Fruit fly (Drosophila melanogaster) whole organism, embryonic: ENCODE results near the gene CG45079.
A peak's percentile ranks its signal among the peaks of the same experiment; 100 is the strongest.

ENCODE experiments used
- Bgb ChIP-seq: fragments of 200-800 bp; sonication (Bioruptor generic); IDR thresholded peaks from 2 replicates; pipeline ENCODE4 v1.3.6; 2022; ENCODE audit warnings: missing biosample characterization, missing genetic modification characterization; ENCODE audit not compliant: partially characterized antibody
- CG10431 ChIP-seq: fragments of 200-800 bp; sonication (Bioruptor generic); optimal IDR thresholded peaks from 3 replicates; lab custom pipeline; 2018; ENCODE audit warnings: missing biosample characterization, mild to moderate bottlenecking, missing genetic modification characterization
- CG11093 ChIP-seq: fragments of 200-800 bp; sonication (Bioruptor generic); IDR thresholded peaks from 3 replicates; pipeline ENCODE4 v1.3.6; 2022; ENCODE audit warnings: missing biosample characterization, missing genetic modification characterization
- CG11398 ChIP-seq: fragments of 200-800 bp; sonication (Bioruptor generic); optimal IDR thresholded peaks from 2 replicates; lab custom pipeline; 2016; ENCODE audit warnings: missing biosample characterization, missing genetic modification characterization
- CG14965 ChIP-seq: fragments of 200-800 bp; sonication (Bioruptor generic); optimal IDR thresholded peaks from 2 replicates; lab custom pipeline; 2016; ENCODE audit warnings: missing biosample characterization, missing genetic modification characterization, borderline replicate concordance
- CG1529 ChIP-seq: fragments of 200-800 bp; sonication (Bioruptor generic); optimal IDR thresholded peaks from 3 replicates; lab custom pipeline; 2018; ENCODE audit warnings: missing biosample characterization, missing genetic modification characterization
- CG15696 ChIP-seq: fragments of 200-800 bp; sonication (Bioruptor generic); optimal IDR thresholded peaks from 2 replicates; lab custom pipeline; 2019; ENCODE audit warnings: missing biosample characterization, mild to moderate bottlenecking, missing genetic modification characterization, moderate library complexity
- CG17612 ChIP-seq: fragments of 200-800 bp; sonication (Bioruptor generic); IDR thresholded peaks from 2 replicates; pipeline ENCODE4 v1.3.6; 2022; ENCODE audit warnings: missing biosample characterization, missing genetic modification characterization
- CG18011 ChIP-seq: fragments of 200-800 bp; sonication (Bioruptor generic); optimal IDR thresholded peaks from 2 replicates; lab custom pipeline; 2017; ENCODE audit warnings: missing biosample characterization, missing genetic modification characterization, mild to moderate bottlenecking, moderate library complexity, missing genotype
- CG1832 ChIP-seq: fragments of 200-800 bp; sonication (Bioruptor generic); optimal IDR thresholded peaks from 2 replicates; lab custom pipeline; 2017; ENCODE audit warnings: missing biosample characterization, mild to moderate bottlenecking, missing genetic modification characterization, inconsistent platforms
- CG30431 ChIP-seq: fragments of 200-800 bp; sonication (Bioruptor generic); optimal IDR thresholded peaks from 2 replicates; lab custom pipeline; 2017; ENCODE audit warnings: missing biosample characterization, missing genetic modification characterization
- CG31224 ChIP-seq: fragments of 200-800 bp; sonication (Bioruptor generic); IDR thresholded peaks from 2 replicates; pipeline ENCODE4 v1.3.6; 2022; ENCODE audit warnings: missing biosample characterization, missing genetic modification characterization
- CG31441 ChIP-seq: fragments of 200-800 bp; sonication (Bioruptor generic); IDR thresholded peaks from 2 replicates; pipeline ENCODE4 v1.3.6; 2022; ENCODE audit warnings: missing biosample characterization, missing genetic modification characterization
- CG34422 ChIP-seq: fragments of 200-800 bp; sonication (Bioruptor generic); IDR thresholded peaks from 3 replicates; pipeline ENCODE4 v1.3.6; 2022; ENCODE audit warnings: missing biosample characterization, missing genetic modification characterization
- CG4730 ChIP-seq: fragments of 200-800 bp; sonication (Bioruptor generic); IDR thresholded peaks from 2 replicates; pipeline ENCODE4 v1.3.6; 2022; ENCODE audit warnings: missing biosample characterization, missing genetic modification characterization
- CG5180 ChIP-seq: fragments of 200-800 bp; sonication (Bioruptor generic); optimal IDR thresholded peaks from 3 replicates; lab custom pipeline; 2017; ENCODE audit warnings: missing biosample characterization, missing genetic modification characterization, mild to moderate bottlenecking, moderate library complexity, missing genetic modification reagents
- CG6175 ChIP-seq: fragments of 200-800 bp; sonication (Bioruptor generic); IDR thresholded peaks from 3 replicates; pipeline ENCODE4 v1.3.6; 2022; ENCODE audit warnings: missing biosample characterization, missing genetic modification characterization
- CHES-1-like ChIP-seq: fragments of 200-800 bp; sonication (Bioruptor generic); optimal IDR thresholded peaks from 2 replicates; lab custom pipeline; 2016; ENCODE audit warnings: missing biosample characterization, missing genetic modification characterization
- CkIIα-i1 ChIP-seq: fragments of 200-800 bp; sonication (Bioruptor generic); IDR thresholded peaks from 2 replicates; pipeline ENCODE4 v1.3.6; 2022; ENCODE audit warnings: missing biosample characterization, missing genetic modification characterization
- D19B ChIP-seq: fragments of 200-800 bp; sonication (Bioruptor generic); optimal IDR thresholded peaks from 2 replicates; lab custom pipeline; 2017; ENCODE audit warnings: missing biosample characterization, mild to moderate bottlenecking, missing genetic modification characterization
- Dbx ChIP-seq: fragments of 200-800 bp; sonication (Bioruptor generic); IDR thresholded peaks from 3 replicates; pipeline ENCODE4 v1.3.6; 2022; ENCODE audit warnings: missing biosample characterization, missing genetic modification characterization
- Deaf1 ChIP-seq: fragments of 200-800 bp; optimal IDR thresholded peaks from 3 replicates; lab custom pipeline; 2019; ENCODE audit warnings: missing biosample characterization, mild to moderate bottlenecking, missing genetic modification characterization, moderate library complexity
- E2f2 ChIP-seq: fragments of 200-800 bp; sonication (Bioruptor generic); IDR thresholded peaks from 2 replicates; pipeline ENCODE4 v1.3.6; 2022; ENCODE audit warnings: missing biosample characterization, missing genetic modification characterization
- Ets97D ChIP-seq: fragments of 200-800 bp; sonication (Bioruptor generic); optimal IDR thresholded peaks from 3 replicates; lab custom pipeline; 2016; ENCODE audit warnings: missing biosample characterization, missing genetic modification characterization
- MTF-1 ChIP-seq: fragments of 200-800 bp; sonication (Bioruptor generic); optimal IDR thresholded peaks from 2 replicates; lab custom pipeline; 2018; ENCODE audit warnings: missing biosample characterization, mild to moderate bottlenecking, missing genetic modification characterization, borderline replicate concordance
- NC2β ChIP-seq: fragments of 200-800 bp; sonication (Bioruptor generic); optimal IDR thresholded peaks from 2 replicates; lab custom pipeline; 2016; ENCODE audit warnings: missing biosample characterization, missing genetic modification characterization
- Oli ChIP-seq: fragments of 200-800 bp; sonication (Bioruptor generic); optimal IDR thresholded peaks from 2 replicates; lab custom pipeline; 2018; ENCODE audit warnings: missing biosample characterization, mild to moderate bottlenecking, missing genetic modification characterization, moderate library complexity
- Sry-β ChIP-seq: fragments of 200-800 bp; sonication (Bioruptor generic); optimal IDR thresholded peaks from 2 replicates; lab custom pipeline; 2018; ENCODE audit warnings: missing biosample characterization, mild to moderate bottlenecking, missing genetic modification characterization, moderate library complexity
- Tbp ChIP-seq: fragments of >200 bp; optimal IDR thresholded peaks from 2 replicates; lab custom pipeline; 2018; ENCODE audit warnings: missing biosample characterization, missing genetic modification characterization
- Xrp1 ChIP-seq: fragments of 200-800 bp; sonication (Bioruptor generic); IDR thresholded peaks from 2 replicates; pipeline ENCODE4 v1.3.6; 2022; ENCODE audit warnings: missing biosample characterization, missing genetic modification characterization
- al ChIP-seq: fragments of 200-800 bp; sonication (Bioruptor generic); IDR thresholded peaks from 2 replicates; pipeline ENCODE4 v1.3.6; 2022; ENCODE audit warnings: missing biosample characterization, missing genetic modification characterization
- ap ChIP-seq: fragments of 200-800 bp; sonication (Bioruptor generic); IDR thresholded peaks from 2 replicates; pipeline ENCODE4 v1.3.6; 2022; ENCODE audit warnings: missing biosample characterization, missing genetic modification characterization
- az2 ChIP-seq: fragments of 200-800 bp; sonication (Bioruptor generic); optimal IDR thresholded peaks from 3 replicates; lab custom pipeline; 2016; ENCODE audit warnings: missing biosample characterization, missing genetic modification characterization
- chif ChIP-seq, 2 experiments: fragments of 200-800 bp; sonication (Bioruptor generic); optimal IDR thresholded peaks; 3 replicates each; lab custom pipeline; 2016; ENCODE audit warnings: missing biosample characterization in 2 of 2, missing genetic modification characterization in 2 of 2
- crp ChIP-seq, 2 experiments: fragments of 200-800 bp; sonication (Bioruptor generic); optimal IDR thresholded peaks; 2 replicates in 1 of 2; 3 replicates in 1 of 2; lab custom pipeline; 2017; ENCODE audit warnings: missing biosample characterization in 2 of 2, missing genetic modification characterization in 2 of 2, mild to moderate bottlenecking in 1 of 2, moderate library complexity in 1 of 2
- da ChIP-seq: fragments of 200-800 bp; sonication (Bioruptor generic); optimal IDR thresholded peaks from 2 replicates; lab custom pipeline; 2016; ENCODE audit warnings: missing biosample characterization, missing genetic modification characterization
- fd3F ChIP-seq: fragments of 200-800 bp; sonication (Bioruptor generic); optimal IDR thresholded peaks from 2 replicates; lab custom pipeline; 2018; ENCODE audit warnings: missing biosample characterization, mild to moderate bottlenecking, missing genetic modification characterization, moderate library complexity
- gsb-n ChIP-seq: fragments of 200-800 bp; sonication (Bioruptor generic); optimal IDR thresholded peaks from 3 replicates; lab custom pipeline; 2018; ENCODE audit warnings: missing biosample characterization, mild to moderate bottlenecking, missing genetic modification characterization
- jigr1 ChIP-seq: fragments of 200-800 bp; sonication (Bioruptor generic); IDR thresholded peaks from 3 replicates; pipeline ENCODE4 v1.3.6; 2022; ENCODE audit warnings: missing biosample characterization, missing genetic modification characterization
- lbe ChIP-seq: fragments of 200-800 bp; sonication (Bioruptor generic); optimal IDR thresholded peaks from 2 replicates; lab custom pipeline; 2016; ENCODE audit warnings: missing biosample characterization, mild to moderate bottlenecking, missing genetic modification characterization
- mirr ChIP-seq: fragments of 200-800 bp; sonication (Bioruptor generic); optimal IDR thresholded peaks from 3 replicates; lab custom pipeline; 2018; ENCODE audit warnings: missing biosample characterization, mild to moderate bottlenecking, missing genetic modification characterization
- odd ChIP-seq: fragments of 200-800 bp; sonication (Bioruptor generic); optimal IDR thresholded peaks from 2 replicates; lab custom pipeline; 2017; ENCODE audit warnings: missing biosample characterization, mild to moderate bottlenecking, missing genetic modification characterization
- rib ChIP-seq: fragments of 200-800 bp; sonication (Bioruptor generic); IDR thresholded peaks from 2 replicates; pipeline ENCODE4 v1.3.6; 2022; ENCODE audit warnings: missing biosample characterization, missing genetic modification characterization
- sima ChIP-seq: fragments of 200-800 bp; sonication (Bioruptor generic); optimal IDR thresholded peaks from 2 replicates; lab custom pipeline; 2016; ENCODE audit warnings: missing biosample characterization, missing genetic modification characterization
- slou ChIP-seq: fragments of 200-800 bp; sonication (Bioruptor generic); optimal IDR thresholded peaks from 3 replicates; lab custom pipeline; 2016; ENCODE audit warnings: missing biosample characterization, missing genetic modification characterization
- sob ChIP-seq: fragments of 200-800 bp; sonication (Bioruptor generic); IDR thresholded peaks from 2 replicates; pipeline ENCODE4 v1.3.6; 2022; ENCODE audit warnings: missing biosample characterization, missing genetic modification characterization
- sug ChIP-seq: fragments of 200-800 bp; optimal IDR thresholded peaks from 2 replicates; lab custom pipeline; 2019; ENCODE audit warnings: missing biosample characterization, mild to moderate bottlenecking, missing genetic modification characterization, moderate library complexity
- tna ChIP-seq: fragments of 200-800 bp; sonication (Bioruptor generic); IDR thresholded peaks from 2 replicates; pipeline ENCODE4 v1.3.6; 2022; ENCODE audit warnings: missing biosample characterization, missing genetic modification characterization; ENCODE audit not compliant: partially characterized antibody
- vfl ChIP-seq: fragments of 200-800 bp; sonication (Bioruptor generic); optimal IDR thresholded peaks from 2 replicates; lab custom pipeline; 2016; ENCODE audit warnings: missing biosample characterization, missing genetic modification characterization
- vnd ChIP-seq: fragments of 200-800 bp; sonication (Bioruptor generic); IDR thresholded peaks from 3 replicates; pipeline ENCODE4 v1.3.6; 2022; ENCODE audit warnings: missing biosample characterization, missing genetic modification characterization; ENCODE audit not compliant: partially characterized antibody
- zf30C ChIP-seq: fragments of 200-800 bp; sonication (Bioruptor generic); optimal IDR thresholded peaks from 3 replicates; lab custom pipeline; 2018; ENCODE audit warnings: missing biosample characterization, mild to moderate bottlenecking, missing genetic modification characterization

CG45079 gene

dm6 chr3R:17079859-17080255 lies 44.4 kb upstream of the CG45079 start, which contains the start of the genes Keap1 and kuk (continued):
- TF ChIP-seq sob (GFP tag; lab: Robert Waterston, UW) (peak; percentile 75), da (GFP tag; lab: Kevin White, UChicago) (peak; percentile 3), E2f2 (GFP tag; lab: Robert Waterston, UW) (peak; percentile 64), jigr1 (GFP tag; lab: Robert Waterston, UW) (no peak), CG17612 (no peak), az2 (GFP tag; lab: Kevin White, UChicago) (peak; percentile 50), D19B (peak; percentile 50), vfl (peak; percentile 24), CHES-1-like (GFP tag; lab: Kevin White, UChicago) (peak; percentile 82), CG4730 (GFP tag; lab: Robert Waterston, UW) (no peak), CG15696 (tag; lab: Kevin White, UChicago) (peak; percentile 32), CG11093 (GFP tag; lab: Robert Waterston, UW) (peak; percentile 16; the same call in 1 of the 3 replicates), CG31441 (no peak), crp (GFP tag; optimal IDR thresholded peaks at IDR 0.05; lab: Kevin White, UChicago) (peak; percentile 5 to 81), Bgb (peak; percentile 88), sima (GFP tag; lab: Kevin White, UChicago) (no peak), CG18011 (GFP tag; lab: Kevin White, UChicago) (peak; percentile 34), zf30C (no peak), mirr (no peak), Ets97D (peak; percentile 90), Tbp (GFP tag; lab: Kevin White, UChicago) (peak; percentile 20), sug (peak; percentile 33), lbe (peak; percentile 62), odd (GFP tag; lab: Kevin White, UChicago) (no peak), CG30431 (GFP tag; lab: Kevin White, UChicago) (no peak), ap (GFP tag; lab: Robert Waterston, UW) (peak; percentile 42; the same call in 1 of the 2 replicates), NC2β (GFP tag; lab: Kevin White, UChicago) (peak; percentile 67), CG10431 (GFP tag; lab: Kevin White, UChicago) (peak; percentile 70), MTF-1 (GFP tag; lab: Kevin White, UChicago) (peak; percentile 43), tna (GFP tag; lab: Robert Waterston, UW) (peak; percentile 61), CG5180 (GFP tag; lab: Kevin White, UChicago) (no peak), CG1832 (GFP tag; lab: Kevin White, UChicago) (no peak), slou (GFP tag; lab: Kevin White, UChicago) (peak; percentile 74), fd3F (peak; percentile 37), CG14965 (GFP tag; lab: Kevin White, UChicago) (no peak), CG34422 (GFP tag; lab: Robert Waterston, UW) (peak; percentile 37; the same call in 2 of the 3 replicates), vnd (GFP tag; lab: Robert Waterston, UW) (peak; percentile 70), Xrp1 (GFP tag; lab: Robert Waterston, UW) (peak; percentile 49), CG31224 (GFP tag; lab: Robert Waterston, UW) (0 out of 2 replicates have a peak, but pooled peaks have one; percentile 32), CG1529 (GFP tag; lab: Kevin White, UChicago) (no peak), rib (GFP tag; lab: Robert Waterston, UW) (0 out of 2 replicates have a peak, but pooled peaks have one; percentile 17), Oli (tag; lab: Kevin White, UChicago) (peak; percentile 3), Deaf1 (no peak), gsb-n (tag; lab: Kevin White, UChicago) (peak; percentile 56), al (GFP tag; lab: Robert Waterston, UW) (peak; percentile 44; the same call in 1 of the 2 replicates), CG6175 (GFP tag; lab: Robert Waterston, UW) (no peak), Dbx (GFP tag; lab: Robert Waterston, UW) (peak; percentile 73), CkIIα-i1 (GFP tag; lab: Robert Waterston, UW) (no peak), CG11398 (GFP tag; lab: Kevin White, UChicago) (no peak), chif (GFP tag; optimal IDR thresholded peaks at IDR 0.05; lab: Kevin White, UChicago) (peak; percentile 44 to 65), Sry-β (GFP tag; lab: Kevin White, UChicago) (no peak)
